Fruit fly (Drosophila melanogaster): Measurements from ENCODE around the gene CG3734.
A peak's percentile ranks its signal among the peaks of the same experiment; 100 is the strongest.

The CG3734 gene

DNA sequence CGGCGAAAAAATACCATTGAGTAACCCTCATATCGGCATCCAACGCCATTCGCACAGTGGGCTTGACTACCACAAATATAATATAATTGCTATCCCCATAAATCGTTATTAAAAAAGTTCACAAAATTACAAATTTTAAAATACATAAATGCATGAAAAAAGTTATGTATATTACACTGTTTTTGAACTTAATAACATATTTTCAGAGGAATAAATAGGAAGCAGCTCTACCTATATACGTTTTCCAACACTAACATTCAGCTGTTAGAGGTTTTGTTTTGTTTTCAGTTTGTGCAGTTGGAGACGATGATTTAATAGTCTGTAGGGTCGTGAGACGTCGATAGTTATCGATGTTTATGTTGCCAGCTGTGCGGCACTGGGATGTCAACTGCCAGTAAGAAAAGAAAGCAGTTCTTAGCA, 15.4 kb downstream of the CG3734 start, which contains the start of the genes Ino80 and Aptx (continued):
- TF ChIP-seq crp (GFP tag; optimal IDR thresholded peaks at IDR 0.05) (peak; percentile 84 to 92), kni (GFP tag; optimal IDR thresholded peaks at IDR 0.05) (no peak), Jarid2 (GFP tag; optimal IDR thresholded peaks at IDR 0.05) (peak; percentile 58), B-H2 (GFP tag; optimal IDR thresholded peaks at IDR 0.05) (no peak), CoRest (tag; optimal IDR thresholded peaks at IDR 0.05) (peak; percentile 97), vfl (GFP tag; optimal IDR thresholded peaks at IDR 0.05) (peak; percentile 90), tap (tag; optimal IDR thresholded peaks at IDR 0.05) (peak; percentile 83), CG2116 (GFP tag; optimal IDR thresholded peaks at IDR 0.05) (peak; percentile 96), fu2 (GFP tag; optimal IDR thresholded peaks at IDR 0.05) (peak; percentile 94), CG3407 (GFP tag; optimal IDR thresholded peaks at IDR 0.05) (peak; percentile 83), YL-1 (GFP tag; optimal IDR thresholded peaks at IDR 0.05) (peak; percentile 78), hbn (GFP tag; IDR thresholded peaks at IDR 0.05; ENCODE audit: partially characterized antibody) (peak; percentile 82), tin (GFP tag; optimal IDR thresholded peaks at IDR 0.05) (peak; percentile 96), CG8944 (GFP tag; optimal IDR thresholded peaks at IDR 0.05) (peak; percentile 92), CG9215 (GFP tag; IDR thresholded peaks at IDR 0.05) (peak; percentile 95), CG4820 (GFP tag; optimal IDR thresholded peaks at IDR 0.05) (peak; percentile 94), CG10565 (GFP tag; optimal IDR thresholded peaks at IDR 0.05) (peak; percentile 79), CG2202 (tag; optimal IDR thresholded peaks at IDR 0.05) (peak; percentile 86), bbx (GFP tag; IDR thresholded peaks at IDR 0.05; ENCODE audit: partially characterized antibody) (peak; percentile 97), Rfx (GFP tag; IDR thresholded peaks at IDR 0.05) (peak; percentile 95), stc (GFP tag; IDR thresholded peaks at IDR 0.05) (peak; percentile 93), Poxn (GFP tag; IDR thresholded peaks at IDR 0.05) (peak; percentile 85), CG3995 (GFP tag; optimal IDR thresholded peaks at IDR 0.05) (peak; percentile 69), nmo (GFP tag; optimal IDR thresholded peaks at IDR 0.05) (peak; percentile 97), CG32767 (GFP tag; IDR thresholded peaks at IDR 0.05) (peak; percentile 90), CG15269 (tag; optimal IDR thresholded peaks at IDR 0.05) (peak; percentile 92), sr (GFP tag; IDR thresholded peaks at IDR 0.05) (peak; percentile 49; the same call in 1 of the 3 replicates), MBD-R2 (GFP tag; IDR thresholded peaks at IDR 0.05) (peak; percentile 85), Lpt (GFP tag; optimal IDR thresholded peaks at IDR 0.05) (no peak), CG7271 (tag; optimal IDR thresholded peaks at IDR 0.05) (peak; percentile 89), CG17361 (GFP tag; IDR thresholded peaks at IDR 0.05) (no peak; the same call in 1 of the 3 replicates), lmd (GFP tag; IDR thresholded peaks at IDR 0.05) (peak; percentile 95), CG13894 (tag; optimal IDR thresholded peaks at IDR 0.05) (no peak), CG12769 (tag; optimal IDR thresholded peaks at IDR 0.05) (peak; percentile 89), Chrac-16 (GFP tag; optimal IDR thresholded peaks at IDR 0.05) (peak; percentile 97), Hr51 (GFP tag; optimal IDR thresholded peaks at IDR 0.05) (peak; percentile 93 to 95), Antp (GFP tag; optimal IDR thresholded peaks at IDR 0.05) (peak; percentile 92), odd (GFP tag; optimal IDR thresholded peaks at IDR 0.05) (no peak), CG4707 (GFP tag; optimal IDR thresholded peaks at IDR 0.05) (peak; percentile 90), BEAF-32 (GFP tag; optimal IDR thresholded peaks at IDR 0.05) (peak; percentile 97), CG10543 (GFP tag; optimal IDR thresholded peaks at IDR 0.05) (peak; percentile 92), slou (GFP tag; optimal IDR thresholded peaks at IDR 0.05) (peak; percentile 91), pan (optimal IDR thresholded peaks at IDR 0.05) (no peak), pan (GFP tag; optimal IDR thresholded peaks at IDR 0.05 in 1 of 2, IDR thresholded peaks at IDR 0.05 in 1 of 2) (peak in 1 of 2 experiments; percentile 95), B-H1 (GFP tag; IDR thresholded peaks at IDR 0.05) (peak; percentile 87), slbo (GFP tag; IDR thresholded peaks at IDR 0.05) (peak; percentile 98), unc-4 (GFP tag; IDR thresholded peaks at IDR 0.05; ENCODE audit: partially characterized antibody) (peak; percentile 86), Dip2 (GFP tag; IDR thresholded peaks at IDR 0.05) (peak; percentile 49), gsb-n (tag; optimal IDR thresholded peaks at IDR 0.05) (peak; percentile 93), corto (GFP tag; optimal IDR thresholded peaks at IDR 0.05) (peak; percentile 80)
